Fruit fly (Drosophila melanogaster) S2 (cell line): ENCODE data around the gene CheB93a.

ENCODE experiments used
- CG8478 ChIP-seq: fragments of >200 bp; optimal IDR thresholded peaks from 2 replicates; lab custom pipeline; 2018
- CTCF ChIP-seq, 2 experiments: fragments of >200 bp; optimal IDR thresholded peaks; 2 replicates each; lab custom pipeline; 2018

- TF ChIP-seq CTCF (optimal IDR thresholded peaks at IDR 0.05; lab: Kevin White, UChicago) (no peak), CG8478 (lab: Kevin White, UChicago) (no peak)
These were observed 7.9 kb downstream of the CheB93a start for dm6 chr3R:21415016-21415638.
